Worm (Caenorhabditis elegans) whole organism, L2 larva: ENCODE results near the gene T28D6.6.

Source experiments
- C34F6.9 ChIP-seq: fragments of 150-350 bp; optimal IDR thresholded peaks from 2 replicates; lab custom pipeline; 2014; ENCODE audit warnings: missing biosample characterization, missing genetic modification characterization
- F13H6.1 ChIP-seq: sonication (generic microtip); optimal IDR thresholded peaks from 2 replicates; lab custom pipeline; 2016; ENCODE audit warnings: missing genetic modification characterization, missing compliant biosample characterization
- Y55F3AM.14 ChIP-seq: fragments of 200-800 bp; sonication (Bioruptor generic); optimal IDR thresholded peaks from 2 replicates; lab custom pipeline; 2018; ENCODE audit warnings: mild to moderate bottlenecking, missing genetic modification characterization, missing compliant biosample characterization
- ZK546.5 ChIP-seq: sonication (generic microtip); optimal IDR thresholded peaks from 2 replicates; lab custom pipeline; 2017; ENCODE audit warnings: missing biosample characterization, missing genetic modification characterization
- aly-2 ChIP-seq: fragments of 150-350 bp; optimal IDR thresholded peaks from 2 replicates; lab custom pipeline; 2014; ENCODE audit warnings: missing biosample characterization, missing genetic modification characterization
- ceh-82 ChIP-seq: fragments of 150-350 bp; optimal IDR thresholded peaks from 2 replicates; lab custom pipeline; 2014; ENCODE audit warnings: missing biosample characterization, missing genetic modification characterization
- crh-2 ChIP-seq: sonication (generic microtip); optimal IDR thresholded peaks from 2 replicates; lab custom pipeline; 2017; ENCODE audit warnings: missing biosample characterization, missing genetic modification characterization
- egl-27 ChIP-seq: sonication (generic microtip); optimal IDR thresholded peaks from 3 replicates; lab custom pipeline; 2017; ENCODE audit warnings: missing biosample characterization, missing genetic modification reagents, missing genetic modification characterization
- elt-1 ChIP-seq: fragments of 150-350 bp; optimal IDR thresholded peaks from 2 replicates; lab custom pipeline; 2014; ENCODE audit warnings: missing biosample characterization, missing genetic modification characterization
- elt-3 ChIP-seq: sonication (generic microtip); optimal IDR thresholded peaks from 2 replicates; lab custom pipeline; 2017; ENCODE audit warnings: missing biosample characterization, missing genetic modification characterization
- fos-1 ChIP-seq: fragments of 150-350 bp; optimal IDR thresholded peaks from 2 replicates; lab custom pipeline; 2014; ENCODE audit warnings: missing biosample characterization, missing genetic modification characterization
- gmeb-1 ChIP-seq: fragments of 150-350 bp; optimal IDR thresholded peaks from 2 replicates; lab custom pipeline; 2014; ENCODE audit warnings: missing biosample characterization, missing genetic modification characterization
- lin-13 ChIP-seq: fragments of 150-350 bp; optimal IDR thresholded peaks from 2 replicates; lab custom pipeline; 2014; ENCODE audit warnings: missing biosample characterization, missing genetic modification reagents, missing genetic modification characterization
- lin-39 ChIP-seq: fragments of 150-350 bp; optimal IDR thresholded peaks from 2 replicates; lab custom pipeline; 2014; ENCODE audit warnings: missing biosample characterization, missing genetic modification reagents, missing genetic modification characterization
- lsy-2 ChIP-seq, 2 experiments: fragments of 150-350 bp in 1 of 2; sonication (generic microtip) in 1 of 2; optimal IDR thresholded peaks; 2 replicates each; lab custom pipeline; 2014 to 2017; ENCODE audit warnings: missing biosample characterization in 2 of 2, missing genetic modification characterization in 2 of 2
- mab-5 ChIP-seq: fragments of 150-350 bp; optimal IDR thresholded peaks from 2 replicates; lab custom pipeline; 2014; ENCODE audit warnings: missing biosample characterization, missing genetic modification characterization
- mbf-1 ChIP-seq: sonication (generic microtip); optimal IDR thresholded peaks from 2 replicates; lab custom pipeline; 2017; ENCODE audit warnings: missing biosample characterization, missing genetic modification characterization
- mdl-1 ChIP-seq, 2 experiments: fragments of 150-350 bp in 1 of 2; sonication (generic microtip) in 1 of 2; optimal IDR thresholded peaks; 2 replicates each; lab custom pipeline; 2017; ENCODE audit warnings: missing biosample characterization in 2 of 2, missing genetic modification characterization in 2 of 2
- nhr-11 ChIP-seq: fragments of 150-350 bp; optimal IDR thresholded peaks from 2 replicates; lab custom pipeline; 2014; ENCODE audit warnings: missing biosample characterization, missing genetic modification characterization
- nhr-12 ChIP-seq: fragments of 150-350 bp; optimal IDR thresholded peaks from 2 replicates; lab custom pipeline; 2014; ENCODE audit warnings: missing biosample characterization, missing genetic modification characterization
- nhr-129 ChIP-seq: fragments of 150-350 bp; optimal IDR thresholded peaks from 2 replicates; lab custom pipeline; 2014; ENCODE audit warnings: missing biosample characterization, missing genetic modification characterization
- nhr-21 ChIP-seq: fragments of 150-350 bp; optimal IDR thresholded peaks from 2 replicates; lab custom pipeline; 2014; ENCODE audit warnings: missing biosample characterization, missing genetic modification characterization
- nhr-23 ChIP-seq: fragments of 150-350 bp; optimal IDR thresholded peaks from 2 replicates; lab custom pipeline; 2014; ENCODE audit warnings: missing biosample characterization, missing genetic modification reagents, missing genetic modification characterization
- nhr-237 ChIP-seq: fragments of 150-350 bp; optimal IDR thresholded peaks from 2 replicates; lab custom pipeline; 2014; ENCODE audit warnings: missing biosample characterization, missing genetic modification characterization
- nhr-25 ChIP-seq: fragments of 150-350 bp; sonication (generic microtip); optimal IDR thresholded peaks from 3 replicates; lab custom pipeline; 2014; ENCODE audit warnings: missing biosample characterization, missing genetic modification characterization
- nhr-6 ChIP-seq: fragments of 150-350 bp; optimal IDR thresholded peaks from 2 replicates; lab custom pipeline; 2014; ENCODE audit warnings: missing biosample characterization, missing genetic modification characterization
- nhr-77 ChIP-seq: fragments of 150-350 bp; optimal IDR thresholded peaks from 2 replicates; lab custom pipeline; 2014; ENCODE audit warnings: missing biosample characterization, missing genetic modification characterization
- peb-1 ChIP-seq: fragments of 150-350 bp; optimal IDR thresholded peaks from 2 replicates; lab custom pipeline; 2014; ENCODE audit warnings: missing biosample characterization, missing genetic modification characterization
- sem-4 ChIP-seq: fragments of 150-350 bp; optimal IDR thresholded peaks from 2 replicates; lab custom pipeline; 2014; ENCODE audit warnings: missing biosample characterization, missing genetic modification reagents, missing genetic modification characterization
- skn-1 ChIP-seq: sonication (generic microtip); optimal IDR thresholded peaks from 2 replicates; lab custom pipeline; 2017; ENCODE audit warnings: missing biosample characterization, missing genetic modification characterization
- sma-3 ChIP-seq: sonication (generic microtip); optimal IDR thresholded peaks from 2 replicates; lab custom pipeline; 2016; ENCODE audit warnings: missing genetic modification reagents, missing genetic modification characterization, missing compliant biosample characterization
- sma-9 ChIP-seq, 2 experiments: fragments of 150-350 bp in 1 of 2; sonication (generic microtip) in 1 of 2; optimal IDR thresholded peaks; 2 replicates each; lab custom pipeline; 2014 to 2016; ENCODE audit warnings: missing genetic modification characterization in 2 of 2, mild to moderate bottlenecking in 1 of 2, missing biosample characterization in 1 of 2, missing compliant biosample characterization in 1 of 2, missing genetic modification reagents in 1 of 2, moderate library complexity in 1 of 2
- snpc-4 ChIP-seq: fragments of 150-350 bp; optimal IDR thresholded peaks from 2 replicates; lab custom pipeline; 2014; ENCODE audit warnings: missing biosample characterization, missing genetic modification characterization
- unc-39 ChIP-seq: fragments of 150-350 bp; optimal IDR thresholded peaks from 2 replicates; lab custom pipeline; 2014; ENCODE audit warnings: missing biosample characterization, missing genetic modification characterization
- unc-55 ChIP-seq: fragments of 150-350 bp; sonication (generic microtip); optimal IDR thresholded peaks from 3 replicates; lab custom pipeline; 2014; ENCODE audit warnings: missing biosample characterization, missing genetic modification reagents, missing genetic modification characterization
- zag-1 ChIP-seq: fragments of 150-350 bp; optimal IDR thresholded peaks from 2 replicates; lab custom pipeline; 2014; ENCODE audit warnings: missing biosample characterization, missing genetic modification characterization
- ztf-1 ChIP-seq: fragments of 200-800 bp; sonication (Bioruptor generic); conservative IDR thresholded peaks from 2 replicates; pipeline ENCODE4 v1.3.6; 2022; ENCODE audit warnings: missing genetic modification characterization, missing compliant biosample characterization
- ztf-11 ChIP-seq: sonication (generic microtip); optimal IDR thresholded peaks from 2 replicates; lab custom pipeline; 2017; ENCODE audit warnings: missing biosample characterization, missing genetic modification characterization
- ztf-4 ChIP-seq: fragments of 150-350 bp; optimal IDR thresholded peaks from 2 replicates; lab custom pipeline; 2014; ENCODE audit warnings: missing biosample characterization, missing genetic modification characterization

T28D6.6 gene

ce11 chrIII:11355758-11356323 is 12.9 kb upstream of the T28D6.6 start:
- no peak for TF ChIP-seq lin-13 (GFP tag; lab: Kevin White, UChicago)
- TF ChIP-seq gmeb-1 = no peak
- TF ChIP-seq nhr-23 (tag; lab: Kevin White, UChicago) = no peak
- no peak for TF ChIP-seq ztf-11
- no peak for TF ChIP-seq sem-4 (tag; lab: Kevin White, UChicago)
- no peak for TF ChIP-seq nhr-25 (tag; lab: Kevin White, UChicago)
- no peak for TF ChIP-seq egl-27 (tag; lab: Kevin White, UChicago)
- no peak for TF ChIP-seq nhr-237 (tag; lab: Kevin White, UChicago)
- no peak for TF ChIP-seq lsy-2 (tag; optimal IDR thresholded peaks at IDR 0.05; lab: Kevin White, UChicago)
- TF ChIP-seq mdl-1 (tag; optimal IDR thresholded peaks at IDR 0.05; lab: Kevin White, UChicago) = no peak
- no peak for TF ChIP-seq Y55F3AM.14 (GFP tag; lab: Kevin White, UChicago)
- TF ChIP-seq C34F6.9 = no peak
- no peak for TF ChIP-seq snpc-4 (tag; lab: Kevin White, UChicago)
- TF ChIP-seq mab-5 (tag; lab: Kevin White, UChicago) = no peak
- TF ChIP-seq ceh-82 (tag; lab: Kevin White, UChicago) = no peak
- no peak for TF ChIP-seq aly-2 (tag; lab: Kevin White, UChicago)
- no peak for TF ChIP-seq mbf-1 (tag; lab: Kevin White, UChicago)
- no peak for TF ChIP-seq crh-2 (tag; lab: Kevin White, UChicago)
- no peak for TF ChIP-seq elt-3 (tag; lab: Kevin White, UChicago)

ce11 chrIII:11353499-11353898 is 10.6 kb upstream of the T28D6.6 start:
- TF ChIP-seq mdl-1 (tag; optimal IDR thresholded peaks at IDR 0.05; lab: Kevin White, UChicago) = no peak
- no peak for TF ChIP-seq aly-2 (tag; lab: Kevin White, UChicago)
- peak; percentile 33 for TF ChIP-seq sem-4 (tag; lab: Kevin White, UChicago)
- TF ChIP-seq ceh-82 (tag; lab: Kevin White, UChicago) = no peak
- TF ChIP-seq nhr-12 (tag; lab: Kevin White, UChicago) = no peak
- no peak for TF ChIP-seq nhr-77 (tag; lab: Kevin White, UChicago)
- peak; percentile 25 for TF ChIP-seq fos-1 (tag; lab: Kevin White, UChicago)
- TF ChIP-seq Y55F3AM.14 (GFP tag; lab: Kevin White, UChicago) = no peak
- TF ChIP-seq nhr-11 (tag; lab: Kevin White, UChicago) = no peak
- TF ChIP-seq unc-39 (tag; lab: Kevin White, UChicago) = no peak
- no peak for TF ChIP-seq ztf-4 (tag; lab: Kevin White, UChicago)
- TF ChIP-seq sma-3 = no peak
- TF ChIP-seq sma-9 (GFP tag; optimal IDR thresholded peaks at IDR 0.05; lab: Kevin White, UChicago) = peak; percentile 7
- no peak for TF ChIP-seq sma-9 (tag; optimal IDR thresholded peaks at IDR 0.05; lab: Kevin White, UChicago)
- no peak for TF ChIP-seq mbf-1 (tag; lab: Kevin White, UChicago)
- TF ChIP-seq lsy-2 (tag; optimal IDR thresholded peaks at IDR 0.05; lab: Kevin White, UChicago) = peak in 1 of 2 experiments; percentile 22
- TF ChIP-seq peb-1 (tag; lab: Kevin White, UChicago) = no peak
- TF ChIP-seq snpc-4 (tag; lab: Kevin White, UChicago) = no peak
- TF ChIP-seq crh-2 (tag; lab: Kevin White, UChicago) = peak; percentile 28
- TF ChIP-seq gmeb-1 = no peak
- no peak for TF ChIP-seq skn-1 (tag; lab: Kevin White, UChicago)
- TF ChIP-seq nhr-129 = peak; percentile 63
- no peak for TF ChIP-seq lin-13 (GFP tag; lab: Kevin White, UChicago)
- no peak for TF ChIP-seq elt-1 (tag; lab: Kevin White, UChicago)
- no peak for TF ChIP-seq ztf-1
- TF ChIP-seq nhr-6 = no peak
- TF ChIP-seq zag-1 (tag; lab: Kevin White, UChicago) = no peak
- no peak for TF ChIP-seq ztf-11
- peak; percentile 42 for TF ChIP-seq C34F6.9
- TF ChIP-seq ZK546.5 (tag; lab: Kevin White, UChicago) = no peak
- no peak for TF ChIP-seq lin-39 (tag; lab: Kevin White, UChicago)
- TF ChIP-seq elt-3 (tag; lab: Kevin White, UChicago) = no peak
- TF ChIP-seq, all 48 proteins: peak for 7

- TF ChIP-seq nhr-11 (tag; lab: Kevin White, UChicago) (no peak), unc-55 (peak; percentile 9), lsy-2 (tag; optimal IDR thresholded peaks at IDR 0.05; lab: Kevin White, UChicago) (peak in 1 of 2 experiments; percentile 22), ztf-11 (no peak), aly-2 (tag; lab: Kevin White, UChicago) (no peak), sma-9 (GFP tag; optimal IDR thresholded peaks at IDR 0.05; lab: Kevin White, UChicago) (peak; percentile 15), sma-9 (tag; optimal IDR thresholded peaks at IDR 0.05; lab: Kevin White, UChicago) (no peak), sma-3 (no peak), F13H6.1 (peak; percentile 22), nhr-129 (peak; percentile 51), nhr-21 (no peak), gmeb-1 (peak; percentile 33)
These were observed 9.9 kb upstream of the T28D6.6 start for ce11 chrIII:11352840-11353239.
